Fruit fly (Drosophila melanogaster): ENCODE measurements around the gene Myo31DF.

DNA sequence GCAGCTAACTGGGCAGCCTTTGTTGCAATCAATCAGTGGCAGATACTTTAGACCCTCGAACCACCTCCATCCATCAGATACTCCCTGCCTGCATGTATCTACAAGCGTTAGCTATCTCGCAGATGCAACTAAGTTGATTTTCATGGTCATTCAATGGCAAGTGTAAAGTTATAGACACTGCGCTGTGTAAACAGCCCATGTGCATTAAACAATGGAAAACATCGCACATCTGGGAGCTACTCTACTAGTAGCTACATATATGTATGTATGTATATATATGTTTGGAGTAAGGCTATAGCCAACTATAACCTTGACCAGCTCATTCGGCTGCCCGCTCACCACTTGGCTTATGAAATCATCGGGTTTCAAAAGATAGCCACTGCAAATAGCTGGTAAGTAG is 36.4 kb downstream of the Myo31DF start:
- TF ChIP-seq CG17806 (tag; optimal IDR thresholded peaks at IDR 0.05) (no peak), EcR (GFP tag; optimal IDR thresholded peaks at IDR 0.05) (no peak), CG8301 (tag; optimal IDR thresholded peaks at IDR 0.05) (no peak), CG9948 (tag; optimal IDR thresholded peaks at IDR 0.05) (no peak), D1 (tag; optimal IDR thresholded peaks at IDR 0.05) (no peak), gl (tag; optimal IDR thresholded peaks at IDR 0.05) (no peak), Pif1A (GFP tag; optimal IDR thresholded peaks at IDR 0.05) (no peak), CG15710 (tag; optimal IDR thresholded peaks at IDR 0.05) (no peak), Ets98B (GFP tag; IDR thresholded peaks at IDR 0.05) (no peak), CG12605 (GFP tag; IDR thresholded peaks at IDR 0.05) (no peak)
